Worm (Caenorhabditis elegans) whole organism, young adult: Measurements from ENCODE around the gene catp-4.

Source experiments
- him-1 ChIP-seq: sonication (generic microtip); optimal IDR thresholded peaks from 2 replicates; lab custom pipeline; 2016; ENCODE audit warnings: missing genotype, missing genetic modification reagents, missing genetic modification characterization, missing compliant biosample characterization
- nfya-1 ChIP-seq: sonication (generic microtip); optimal IDR thresholded peaks from 2 replicates; lab custom pipeline; 2017; ENCODE audit warnings: antibody characterized with exemption, missing compliant biosample characterization, missing genetic modification characterization, borderline replicate concordance; ENCODE audit not compliant: insufficient read depth
- unc-62 ChIP-seq: fragments of 150-350 bp; optimal IDR thresholded peaks from 2 replicates; lab custom pipeline; 2014; ENCODE audit warnings: missing biosample characterization, missing genetic modification reagents, missing genetic modification characterization

ce11 chrII:14600852-14601313 lies 7.5 kb downstream of the catp-4 start, which contains the start of gene tps-2:
- no peak for TF ChIP-seq unc-62
- TF ChIP-seq nfya-1 (tag; lab: Kevin White, UChicago), result no peak
- TF ChIP-seq him-1 (tag; lab: Kevin White, UChicago), result no peak
